Fruit fly (Drosophila melanogaster): ENCODE measurements around the gene Ptp10D.

DNA sequence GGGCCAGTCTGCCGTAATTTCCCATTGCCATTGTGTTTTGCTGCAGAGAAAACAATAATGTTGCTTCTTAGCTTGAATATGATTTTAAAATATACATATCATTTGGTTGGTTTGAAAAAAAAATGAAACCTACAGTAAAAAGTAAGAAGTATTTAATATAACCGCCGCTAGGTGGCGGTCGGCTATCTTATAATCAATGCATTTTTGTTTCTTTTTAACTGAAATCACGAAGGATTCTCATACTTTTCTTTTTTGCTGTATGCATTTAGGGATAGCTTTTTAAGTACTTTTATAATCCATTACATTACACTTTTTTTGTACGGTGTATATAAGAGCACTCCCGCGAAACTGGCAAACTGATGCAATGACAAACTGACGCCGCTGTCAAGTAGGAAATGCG is 29.6 kb downstream of the Ptp10D start:
- TF ChIP-seq N (GFP tag; optimal IDR thresholded peaks at IDR 0.05) (no peak), Sp1 (GFP tag; optimal IDR thresholded peaks at IDR 0.05) (no peak), br (GFP tag; optimal IDR thresholded peaks at IDR 0.05) (no peak)
